Worm (Caenorhabditis elegans) whole organism, L1 larva: Measurements from ENCODE around the gene mel-46.

Source experiments
- C04F5.9 ChIP-seq: sonication (generic microtip); optimal IDR thresholded peaks from 2 replicates; lab custom pipeline; 2016; ENCODE audit warnings: missing genetic modification characterization, missing compliant biosample characterization
- F16B12.6 ChIP-seq: fragments of 150-350 bp; optimal IDR thresholded peaks from 2 replicates; lab custom pipeline; 2014; ENCODE audit warnings: missing biosample characterization, missing genetic modification characterization
- alr-1 ChIP-seq: fragments of 200-800 bp; sonication (Bioruptor generic); optimal IDR thresholded peaks from 2 replicates; lab custom pipeline; 2018; ENCODE audit warnings: borderline replicate concordance, mild to moderate bottlenecking, missing genetic modification characterization, missing compliant biosample characterization
- ama-1 ChIP-seq: fragments of 150-350 bp; optimal IDR thresholded peaks from 2 replicates; lab custom pipeline; 2014
- ceh-63 ChIP-seq: fragments of 200-800 bp; sonication (Bioruptor generic); optimal IDR thresholded peaks from 2 replicates; lab custom pipeline; 2018; ENCODE audit warnings: mild to moderate bottlenecking, missing genetic modification characterization, missing compliant biosample characterization
- ceh-82 ChIP-seq, 3 experiments: fragments of 150-350 bp in 1 of 3; sonication (generic microtip) in 2 of 3; optimal IDR thresholded peaks; 2 replicates each; lab custom pipeline; 2014 to 2017; ENCODE audit warnings: missing biosample characterization in 3 of 3, missing genetic modification characterization in 3 of 3
- ceh-88 ChIP-seq: fragments of 200-800 bp; sonication (Bioruptor generic); IDR thresholded peaks from 2 replicates; pipeline ENCODE4 v1.3.6; 2022; ENCODE audit warnings: missing genetic modification characterization, missing compliant biosample characterization
- dsc-1 ChIP-seq: sonication (generic microtip); optimal IDR thresholded peaks from 2 replicates; lab custom pipeline; 2016; ENCODE audit warnings: mild to moderate bottlenecking, missing genetic modification characterization, missing compliant biosample characterization
- efl-1 ChIP-seq, 4 experiments: fragments of 150-350 bp; optimal IDR thresholded peaks in 3 of 4; peaks in 1 of 4; 1 replicate in 1 of 4; 2 replicates in 3 of 4; lab custom pipeline; 2014; ENCODE audit warnings: missing biosample characterization in 2 of 4, missing genetic modification characterization in 2 of 4, missing genetic modification reagents in 2 of 4
- egl-13 ChIP-seq: sonication (generic microtip); optimal IDR thresholded peaks from 2 replicates; lab custom pipeline; 2016; ENCODE audit warnings: missing genotype, missing genetic modification reagents, missing genetic modification characterization, missing compliant biosample characterization
- elt-3 ChIP-seq, 6 experiments: fragments of 150-350 bp in 1 of 6; sonication (generic microtip); optimal IDR thresholded peaks; 2 replicates each; lab custom pipeline; 2017 to 2018; ENCODE audit warnings: missing biosample characterization in 6 of 6, missing genetic modification characterization in 6 of 6, inconsistent platforms in 1 of 6
- fkh-4 ChIP-seq: sonication (generic microtip); optimal IDR thresholded peaks from 2 replicates; lab custom pipeline; 2016; ENCODE audit warnings: missing compliant biosample characterization, missing genetic modification characterization, borderline replicate concordance
- fkh-8 ChIP-seq: sonication (generic microtip); optimal IDR thresholded peaks from 2 replicates; lab custom pipeline; 2016; ENCODE audit warnings: mild to moderate bottlenecking, missing genetic modification characterization, missing compliant biosample characterization
- jun-1 ChIP-seq: fragments of 150-350 bp; optimal IDR thresholded peaks from 2 replicates; lab custom pipeline; 2014; ENCODE audit warnings: missing biosample characterization, missing genetic modification reagents, missing genetic modification characterization
- lin-13 ChIP-seq: fragments of 150-350 bp; optimal IDR thresholded peaks from 2 replicates; lab custom pipeline; 2014; ENCODE audit warnings: missing biosample characterization, missing genetic modification reagents, missing genetic modification characterization
- lin-15B ChIP-seq: fragments of 150-350 bp; sonication (generic microtip); optimal IDR thresholded peaks from 3 replicates; lab custom pipeline; 2014; ENCODE audit warnings: missing biosample characterization, missing genetic modification characterization
- lsy-2 ChIP-seq, 2 experiments: fragments of 150-350 bp; optimal IDR thresholded peaks; 2 replicates each; lab custom pipeline; 2014; ENCODE audit warnings: missing biosample characterization in 2 of 2, missing genetic modification characterization in 2 of 2
- nhr-11 ChIP-seq: fragments of 150-350 bp; optimal IDR thresholded peaks from 2 replicates; lab custom pipeline; 2014; ENCODE audit warnings: missing biosample characterization, missing genetic modification characterization
- nhr-19 ChIP-seq: fragments of 200-800 bp; sonication (Bioruptor generic); conservative IDR thresholded peaks from 2 replicates; pipeline ENCODE4 v1.3.6; 2022; ENCODE audit warnings: missing genetic modification characterization, missing compliant biosample characterization
- nhr-237 ChIP-seq: fragments of 150-350 bp; optimal IDR thresholded peaks from 2 replicates; lab custom pipeline; 2014; ENCODE audit warnings: missing biosample characterization, missing genetic modification characterization
- nhr-28 ChIP-seq: fragments of 150-350 bp; optimal IDR thresholded peaks from 2 replicates; lab custom pipeline; 2014; ENCODE audit warnings: missing biosample characterization, missing genetic modification characterization
- nhr-47 ChIP-seq: sonication (generic microtip); optimal IDR thresholded peaks from 2 replicates; lab custom pipeline; 2016; ENCODE audit warnings: mild to moderate bottlenecking, missing genetic modification characterization, moderate library complexity, missing compliant biosample characterization
- nhr-71 ChIP-seq: sonication (generic microtip); optimal IDR thresholded peaks from 2 replicates; lab custom pipeline; 2016; ENCODE audit warnings: mild to moderate bottlenecking, missing genetic modification characterization, moderate library complexity, missing compliant biosample characterization
- nhr-77 ChIP-seq: fragments of 150-350 bp; optimal IDR thresholded peaks from 2 replicates; lab custom pipeline; 2014; ENCODE audit warnings: missing biosample characterization, missing genetic modification characterization
- pax-3 ChIP-seq: fragments of 200-800 bp; sonication (Bioruptor generic); optimal IDR thresholded peaks from 2 replicates; lab custom pipeline; 2018; ENCODE audit warnings: mild to moderate bottlenecking, missing genetic modification characterization, moderate library complexity, missing compliant biosample characterization
- rnt-1 ChIP-seq: sonication (generic microtip); optimal IDR thresholded peaks from 2 replicates; lab custom pipeline; 2016; ENCODE audit warnings: mild to moderate bottlenecking, missing genetic modification characterization, moderate library complexity, missing compliant biosample characterization
- skn-1 ChIP-seq: fragments of 150-350 bp; optimal IDR thresholded peaks from 2 replicates; lab custom pipeline; 2014; ENCODE audit warnings: missing biosample characterization, missing genetic modification characterization
- tlp-1 ChIP-seq: fragments of 150-350 bp; optimal IDR thresholded peaks from 2 replicates; lab custom pipeline; 2014; ENCODE audit warnings: missing biosample characterization, missing genetic modification characterization
- unc-62 ChIP-seq: fragments of 150-350 bp; optimal IDR thresholded peaks from 2 replicates; lab custom pipeline; 2014; ENCODE audit warnings: missing biosample characterization, missing genetic modification reagents, missing genetic modification characterization
- xbp-1 ChIP-seq: sonication (generic microtip); optimal IDR thresholded peaks from 2 replicates; lab custom pipeline; 2016; ENCODE audit warnings: missing genetic modification characterization, missing compliant biosample characterization
- ztf-11 ChIP-seq, 2 experiments: sonication (generic microtip); optimal IDR thresholded peaks; 2 replicates each; lab custom pipeline; 2016 to 2017; ENCODE audit warnings: missing genetic modification characterization in 2 of 2, missing biosample characterization in 1 of 2, missing compliant biosample characterization in 1 of 2

Gene mel-46

ce11 chrIV:16822529-16822928 is 40.8 kb downstream of the mel-46 start, which contains the start of gene Y116A8A.4:
Gene Y116A8A.4, plus strand, starts transcription at chrIV:16822829.
- TF ChIP-seq ztf-11 (tag; optimal IDR thresholded peaks at IDR 0.05; lab: Kevin White, UChicago) = no peak
- no peak for TF ChIP-seq nhr-237 (tag; lab: Kevin White, UChicago)
- no peak for TF ChIP-seq dsc-1
- TF ChIP-seq nhr-28 (tag; lab: Kevin White, UChicago) = no peak

DNA sequence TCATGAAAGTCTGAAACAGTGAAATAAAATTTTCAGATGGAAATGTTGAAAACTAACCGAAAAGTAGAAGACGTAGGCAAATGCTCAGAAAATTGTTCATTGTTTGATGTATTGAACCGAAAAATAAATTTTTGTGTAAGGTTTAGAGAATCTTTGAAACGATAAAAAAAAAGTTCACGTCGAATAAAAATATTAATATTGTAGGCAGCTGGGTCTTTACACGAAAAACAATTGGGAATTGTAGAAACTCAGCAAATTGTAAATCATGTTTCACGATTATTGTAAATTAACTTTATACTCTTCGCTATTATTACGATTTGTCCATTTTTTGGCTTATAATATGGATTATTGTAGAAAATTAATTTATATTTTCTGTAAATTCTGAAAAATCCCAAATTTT is 49.5 kb downstream of the mel-46 start, which contains the start of gene Y116A8A.2:
Gene Y116A8A.2 (minus strand): TSS at position 101 of the 400 bp plus-strand sequence.
- TF ChIP-seq egl-13 (tag; lab: Kevin White, UChicago) = no peak

DNA sequence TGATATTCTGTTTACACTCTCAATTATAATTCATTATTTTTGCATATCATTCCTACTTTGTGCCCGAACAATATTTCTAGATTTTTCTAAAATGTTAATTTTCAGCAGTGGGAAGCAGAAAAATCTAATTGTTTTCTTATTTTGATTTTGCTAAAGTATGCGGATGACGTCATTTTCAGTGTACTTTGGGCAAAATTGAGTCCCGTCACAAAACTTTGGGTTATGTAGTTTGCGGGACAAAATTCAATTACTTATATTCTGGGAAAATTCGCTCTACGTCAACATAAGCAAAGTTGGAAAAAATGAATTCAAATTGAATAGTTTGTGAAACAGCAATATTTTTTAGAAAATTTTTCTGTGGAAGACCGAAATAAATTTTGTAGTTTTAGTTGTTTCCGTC is 51.2 kb downstream of the mel-46 start:
- TF ChIP-seq lin-13 (no peak), jun-1 (no peak), efl-1 (optimal IDR thresholded peaks at IDR 0.05; lab: Kevin White, UChicago) (no peak), efl-1 (GFP tag; optimal IDR thresholded peaks at IDR 0.05 in 1 of 2; lab: Kevin White, UChicago) (peak in 1 of 2 experiments; percentile 7), elt-3 (tag; optimal IDR thresholded peaks at IDR 0.05; lab: Kevin White, UChicago) (no peak), nhr-47 (tag; lab: Kevin White, UChicago) (peak; percentile 5), lin-15B (tag; lab: Kevin White, UChicago) (no peak), ceh-63 (no peak), tlp-1 (tag; lab: Kevin White, UChicago) (no peak), ceh-82 (tag; optimal IDR thresholded peaks at IDR 0.05; lab: Kevin White, UChicago) (no peak), ceh-88 (GFP tag; lab: Robert Waterston, UW) (no peak), nhr-19 (GFP tag; lab: Robert Waterston, UW) (no peak), nhr-71 (tag; lab: Kevin White, UChicago) (peak; percentile 32)

ce11 chrIV:16806352-16806751 is 56.9 kb downstream of the mel-46 start, which contains the start of gene clec-193:
Gene clec-193, minus strand, starts transcription at chrIV:16806452.
- TF ChIP-seq fkh-8 = no peak
- TF ChIP-seq nhr-77 (tag; lab: Kevin White, UChicago) = no peak
- no peak for TF ChIP-seq skn-1
- no peak for TF ChIP-seq rnt-1 (tag; lab: Kevin White, UChicago)
- TF ChIP-seq ama-1 (lab: Kevin White, UChicago) = no peak
- TF ChIP-seq nhr-11 (tag; lab: Kevin White, UChicago) = no peak
- TF ChIP-seq xbp-1 (tag; lab: Kevin White, UChicago) = no peak
- TF ChIP-seq F16B12.6 (tag; lab: Kevin White, UChicago) = no peak
- TF ChIP-seq fkh-4 (tag; lab: Kevin White, UChicago) = no peak
- no peak for TF ChIP-seq unc-62 (GFP tag; lab: Kevin White, UChicago)
- TF ChIP-seq nhr-28 (tag; lab: Kevin White, UChicago) = no peak
- no peak for TF ChIP-seq ztf-11 (tag; optimal IDR thresholded peaks at IDR 0.05; lab: Kevin White, UChicago)
- no peak for TF ChIP-seq alr-1
- no peak for TF ChIP-seq pax-3 (tag; lab: Kevin White, UChicago)
- TF ChIP-seq lsy-2 (tag; optimal IDR thresholded peaks at IDR 0.05; lab: Kevin White, UChicago) = no peak
- TF ChIP-seq C04F5.9 (tag; lab: Kevin White, UChicago) = no peak
